Worm (Caenorhabditis elegans) whole organism, young adult: Measurements from ENCODE around the gene gcy-33.

Experiments used
- B0261.1 ChIP-seq: sonication (generic microtip); optimal IDR thresholded peaks from 2 replicates; lab custom pipeline; 2016; ENCODE audit warnings: mild to moderate bottlenecking, missing genetic modification characterization, moderate library complexity, missing compliant biosample characterization
- C17E4.6 ChIP-seq: fragments of 200-800 bp; sonication (Bioruptor generic); IDR thresholded peaks from 2 replicates; pipeline ENCODE4 v1.3.6; 2022; ENCODE audit warnings: missing genetic modification reagents, missing genetic modification characterization, missing compliant biosample characterization
- D2030.7 ChIP-seq: fragments of 200-800 bp; sonication (Bioruptor generic); IDR thresholded peaks from 2 replicates; pipeline ENCODE4 v1.3.6; 2022; ENCODE audit warnings: missing genetic modification reagents, missing genetic modification characterization, missing compliant biosample characterization
- F10E7.11 ChIP-seq: sonication (generic microtip); optimal IDR thresholded peaks from 2 replicates; lab custom pipeline; 2017; ENCODE audit warnings: mild to moderate bottlenecking, missing genetic modification characterization, moderate library complexity, missing compliant biosample characterization
- F49E8.2 ChIP-seq: sonication (generic microtip); optimal IDR thresholded peaks from 3 replicates; lab custom pipeline; 2017; ENCODE audit warnings: missing genetic modification characterization, mild to moderate bottlenecking, missing compliant biosample characterization, antibody characterized with exemption, moderate library complexity; ENCODE audit not compliant: insufficient read depth
- F52B5.7 ChIP-seq: sonication (generic microtip); optimal IDR thresholded peaks from 2 replicates; lab custom pipeline; 2016; ENCODE audit warnings: mild to moderate bottlenecking, missing genetic modification characterization, missing compliant biosample characterization
- F55B11.4 ChIP-seq: sonication (generic microtip); optimal IDR thresholded peaks from 2 replicates; lab custom pipeline; 2016; ENCODE audit warnings: missing compliant biosample characterization, missing genetic modification characterization, borderline replicate concordance; ENCODE audit not compliant: insufficient read depth
- T26A5.8 ChIP-seq: sonication (generic microtip); optimal IDR thresholded peaks from 2 replicates; lab custom pipeline; 2016; ENCODE audit warnings: missing genetic modification characterization, missing compliant biosample characterization
- Y53F4B.3 ChIP-seq: fragments of 200-800 bp; sonication (Bioruptor generic); IDR thresholded peaks from 2 replicates; pipeline ENCODE4 v1.3.6; 2022; ENCODE audit warnings: missing genetic modification reagents, missing genetic modification characterization, missing compliant biosample characterization
- Y95B8A.8 ChIP-seq: fragments of 200-800 bp; sonication (Bioruptor generic); IDR thresholded peaks from 2 replicates; pipeline ENCODE4 v1.3.6; 2022; ENCODE audit warnings: missing genetic modification reagents, missing genetic modification characterization, missing compliant biosample characterization
- ZK185.1 ChIP-seq: sonication (generic microtip); optimal IDR thresholded peaks from 2 replicates; lab custom pipeline; 2016; ENCODE audit warnings: mild to moderate bottlenecking, missing genetic modification characterization, missing compliant biosample characterization; ENCODE audit not compliant: poor library complexity, severe bottlenecking
- akir-1 ChIP-seq: fragments of 200-800 bp; sonication (Bioruptor generic); optimal IDR thresholded peaks from 2 replicates; lab custom pipeline; 2018; ENCODE audit warnings: mild to moderate bottlenecking, missing genetic modification characterization, moderate library complexity, missing compliant biosample characterization
- athp-1 ChIP-seq: sonication (generic microtip); optimal IDR thresholded peaks from 2 replicates; lab custom pipeline; 2017; ENCODE audit warnings: mild to moderate bottlenecking, missing genetic modification characterization, missing compliant biosample characterization
- attf-5 ChIP-seq: fragments of 200-800 bp; sonication (Bioruptor generic); optimal IDR thresholded peaks from 2 replicates; lab custom pipeline; 2018; ENCODE audit warnings: mild to moderate bottlenecking, missing genetic modification characterization, missing compliant biosample characterization
- cebp-1 ChIP-seq, 2 experiments: fragments of 200-800 bp in 1 of 2; sonication (Bioruptor generic) in 1 of 2; sonication (generic microtip) in 1 of 2; IDR thresholded peaks in 1 of 2; optimal IDR thresholded peaks in 1 of 2; 2 replicates each; pipeline versions ENCODE4 v1.3.6 to Lab custom; 2017 to 2022; ENCODE audit warnings: missing compliant biosample characterization in 2 of 2, missing genetic modification characterization in 2 of 2, mild to moderate bottlenecking in 1 of 2, missing genetic modification reagents in 1 of 2, moderate library complexity in 1 of 2
- ceh-40 ChIP-seq: fragments of 200-800 bp; sonication (Bioruptor generic); IDR thresholded peaks from 2 replicates; pipeline ENCODE4 v1.3.6; 2022; ENCODE audit warnings: missing genetic modification characterization, missing compliant biosample characterization
- ceh-58 ChIP-seq: fragments of 200-800 bp; sonication (Bioruptor generic); IDR thresholded peaks from 2 replicates; pipeline ENCODE4 v1.3.6; 2022; ENCODE audit warnings: missing genetic modification characterization, missing compliant biosample characterization
- dox-1 ChIP-seq: fragments of 200-800 bp; sonication (Bioruptor generic); IDR thresholded peaks from 2 replicates; pipeline ENCODE4 v1.3.6; 2022; ENCODE audit warnings: missing genetic modification reagents, missing genetic modification characterization, missing compliant biosample characterization
- efl-1 ChIP-seq: fragments of 150-350 bp; optimal IDR thresholded peaks from 2 replicates; lab custom pipeline; 2014; ENCODE audit warnings: missing biosample characterization, missing genetic modification reagents, missing genetic modification characterization
- egl-18 ChIP-seq: fragments of 200-800 bp; sonication (Bioruptor generic); IDR thresholded peaks from 2 replicates; pipeline ENCODE4 v1.3.6; 2022; ENCODE audit warnings: missing genetic modification reagents, missing genetic modification characterization, missing compliant biosample characterization
- ets-4 ChIP-seq: fragments of 200-800 bp; sonication (Bioruptor generic); optimal IDR thresholded peaks from 2 replicates; lab custom pipeline; 2018; ENCODE audit warnings: mild to moderate bottlenecking, missing genetic modification characterization, missing compliant biosample characterization
- hlh-12 ChIP-seq: sonication (generic microtip); optimal IDR thresholded peaks from 2 replicates; lab custom pipeline; 2016; ENCODE audit warnings: missing genetic modification characterization, missing compliant biosample characterization
- lin-26 ChIP-seq: fragments of 200-800 bp; sonication (Bioruptor generic); IDR thresholded peaks from 2 replicates; pipeline ENCODE4 v1.3.6; 2022; ENCODE audit warnings: missing genetic modification reagents, missing genetic modification characterization, missing compliant biosample characterization
- lin-35 ChIP-seq, 3 experiments: fragments of 150-350 bp in 2 of 3; sonication (generic microtip) in 1 of 3; optimal IDR thresholded peaks; 2 replicates each; lab custom pipeline; 2014 to 2018; ENCODE audit warnings: missing biosample characterization in 3 of 3, missing genetic modification characterization in 3 of 3, missing genetic modification reagents in 3 of 3
- lin-40 ChIP-seq: sonication (generic microtip); optimal IDR thresholded peaks from 2 replicates; lab custom pipeline; 2016; ENCODE audit warnings: missing genetic modification characterization, mild to moderate bottlenecking, missing compliant biosample characterization, missing genotype, missing genetic modification reagents
- lin-54 ChIP-seq: fragments of 200-800 bp; sonication (Bioruptor generic); optimal IDR thresholded peaks from 2 replicates; lab custom pipeline; 2018; ENCODE audit warnings: mild to moderate bottlenecking, missing genetic modification characterization, missing compliant biosample characterization
- lsy-27 ChIP-seq: sonication (generic microtip); optimal IDR thresholded peaks from 2 replicates; lab custom pipeline; 2017; ENCODE audit warnings: missing genetic modification characterization, mild to moderate bottlenecking, missing compliant biosample characterization, antibody characterized with exemption, missing genotype, borderline replicate concordance; ENCODE audit not compliant: insufficient read depth
- mcd-1 ChIP-seq: fragments of 200-800 bp; sonication (Bioruptor generic); IDR thresholded peaks from 2 replicates; pipeline ENCODE4 v1.3.6; 2022; ENCODE audit warnings: missing genetic modification reagents, missing genetic modification characterization, missing compliant biosample characterization
- nfya-1 ChIP-seq: sonication (generic microtip); optimal IDR thresholded peaks from 2 replicates; lab custom pipeline; 2017; ENCODE audit warnings: antibody characterized with exemption, missing compliant biosample characterization, missing genetic modification characterization, borderline replicate concordance; ENCODE audit not compliant: insufficient read depth
- nfya-2 ChIP-seq: fragments of 200-800 bp; sonication (Bioruptor generic); IDR thresholded peaks from 2 replicates; pipeline ENCODE4 v1.3.6; 2022; ENCODE audit warnings: missing genetic modification reagents, missing genetic modification characterization, missing compliant biosample characterization
- nhr-179 ChIP-seq: sonication (generic microtip); optimal IDR thresholded peaks from 2 replicates; lab custom pipeline; 2016; ENCODE audit warnings: mild to moderate bottlenecking, missing genetic modification characterization, missing compliant biosample characterization
- nhr-80 ChIP-seq: sonication (generic microtip); optimal IDR thresholded peaks from 2 replicates; lab custom pipeline; 2016; ENCODE audit warnings: missing genetic modification characterization, missing compliant biosample characterization
- rcor-1 ChIP-seq: fragments of 200-800 bp; sonication (Bioruptor generic); IDR thresholded peaks from 2 replicates; pipeline ENCODE4 v1.3.6; 2022; ENCODE audit warnings: missing genetic modification reagents, missing genetic modification characterization, missing compliant biosample characterization
- repo-1 ChIP-seq: sonication (generic microtip); optimal IDR thresholded peaks from 2 replicates; lab custom pipeline; 2017; ENCODE audit warnings: mild to moderate bottlenecking, missing genetic modification characterization, missing compliant biosample characterization
- sea-2 ChIP-seq: fragments of 200-800 bp; sonication (Bioruptor generic); IDR thresholded peaks from 2 replicates; pipeline ENCODE4 v1.3.6; 2022; ENCODE audit warnings: missing genetic modification characterization, missing compliant biosample characterization
- snpc-3.4 ChIP-seq: sonication (generic microtip); optimal IDR thresholded peaks from 2 replicates; lab custom pipeline; 2017; ENCODE audit warnings: missing genetic modification characterization, mild to moderate bottlenecking, missing compliant biosample characterization, antibody characterized with exemption, moderate library complexity, missing genotype, missing genetic modification reagents
- somi-1 ChIP-seq: fragments of 200-800 bp; sonication (Bioruptor generic); optimal IDR thresholded peaks from 2 replicates; lab custom pipeline; 2018; ENCODE audit warnings: mild to moderate bottlenecking, missing genetic modification characterization, missing compliant biosample characterization
- sptf-2 ChIP-seq: fragments of 200-800 bp; sonication (Bioruptor generic); optimal IDR thresholded peaks from 2 replicates; lab custom pipeline; 2018; ENCODE audit warnings: mild to moderate bottlenecking, missing genetic modification characterization, missing compliant biosample characterization
- tbp1 ChIP-seq: fragments of 200-800 bp; sonication (Bioruptor generic); optimal IDR thresholded peaks from 2 replicates; lab custom pipeline; 2018; ENCODE audit warnings: mild to moderate bottlenecking, missing genetic modification characterization, missing compliant biosample characterization
- tbx-9 ChIP-seq: sonication (generic microtip); optimal IDR thresholded peaks from 2 replicates; lab custom pipeline; 2016; ENCODE audit warnings: borderline replicate concordance, missing genetic modification characterization, inconsistent platforms, missing compliant biosample characterization
- ztf-3 ChIP-seq: fragments of 200-800 bp; sonication (Bioruptor generic); optimal IDR thresholded peaks from 2 replicates; lab custom pipeline; 2018; ENCODE audit warnings: mild to moderate bottlenecking, missing genetic modification characterization, missing compliant biosample characterization

The gcy-33 gene

DNA sequence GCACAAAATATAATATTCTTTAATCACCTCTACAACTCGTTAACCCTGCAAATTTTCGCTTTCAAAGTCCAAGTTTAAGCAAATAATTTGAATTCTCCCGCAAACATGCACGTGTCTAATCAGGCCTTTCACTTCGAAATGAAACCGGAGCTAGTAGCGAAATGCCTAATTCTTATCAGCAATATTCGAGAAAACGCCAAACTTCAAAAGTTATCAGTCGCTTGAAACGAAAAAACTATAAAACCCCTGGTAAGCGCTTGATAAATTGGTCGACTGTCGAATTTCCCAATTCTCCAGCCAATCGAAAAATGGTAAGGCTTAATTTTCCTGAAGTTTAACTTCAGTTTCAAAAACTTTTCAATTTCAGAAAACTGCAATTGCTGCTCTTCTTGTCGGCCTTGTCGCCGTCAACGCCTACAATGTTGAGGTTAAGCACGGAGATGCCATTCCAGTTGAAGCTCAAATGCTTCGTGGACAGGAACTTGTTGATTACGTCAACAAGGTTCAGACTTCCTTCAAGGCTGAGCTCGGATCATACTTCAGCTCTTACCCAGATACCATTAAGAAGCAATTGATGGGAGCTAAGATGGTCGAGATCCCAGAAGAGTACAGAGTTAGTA lies 1.4 kb upstream of the gcy-33 start, which contains the start of gene cpr-9 (continued):
- TF ChIP-seq somi-1 (GFP tag; lab: Kevin White, UChicago) = no peak
- peak; percentile 13 for TF ChIP-seq ZK185.1

DNA sequence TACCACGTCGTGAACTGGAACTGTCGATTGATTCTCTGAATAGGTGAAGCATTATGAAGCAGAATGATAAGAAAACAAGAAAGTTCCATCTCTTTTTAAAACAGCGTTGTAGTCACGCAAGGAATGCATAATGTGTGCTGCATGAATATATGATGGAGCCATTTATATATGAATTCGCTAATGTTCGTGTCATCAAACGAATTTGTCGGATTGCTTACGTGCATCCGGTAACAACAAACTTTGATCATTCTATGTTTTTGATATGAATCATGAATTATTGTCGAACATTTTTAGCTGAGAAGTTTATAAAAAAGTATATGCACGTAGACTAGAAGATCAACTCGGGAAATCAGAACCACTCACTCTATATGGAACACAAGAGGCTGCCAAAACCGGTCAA lies 4.2 kb downstream of the gcy-33 start:
- no peak for TF ChIP-seq nhr-179 (tag; lab: Kevin White, UChicago)
- TF ChIP-seq lin-40 (tag; lab: Kevin White, UChicago) = no peak
- TF ChIP-seq efl-1 (GFP tag; lab: Kevin White, UChicago) = no peak
- no peak for TF ChIP-seq hlh-12
- TF ChIP-seq B0261.1 (tag; lab: Kevin White, UChicago) = no peak
- TF ChIP-seq athp-1 (tag; lab: Kevin White, UChicago) = no peak
- TF ChIP-seq Y53F4B.3 (GFP tag; lab: Robert Waterston, UW) = no peak
- TF ChIP-seq F55B11.4 (tag; lab: Kevin White, UChicago) = no peak

DNA sequence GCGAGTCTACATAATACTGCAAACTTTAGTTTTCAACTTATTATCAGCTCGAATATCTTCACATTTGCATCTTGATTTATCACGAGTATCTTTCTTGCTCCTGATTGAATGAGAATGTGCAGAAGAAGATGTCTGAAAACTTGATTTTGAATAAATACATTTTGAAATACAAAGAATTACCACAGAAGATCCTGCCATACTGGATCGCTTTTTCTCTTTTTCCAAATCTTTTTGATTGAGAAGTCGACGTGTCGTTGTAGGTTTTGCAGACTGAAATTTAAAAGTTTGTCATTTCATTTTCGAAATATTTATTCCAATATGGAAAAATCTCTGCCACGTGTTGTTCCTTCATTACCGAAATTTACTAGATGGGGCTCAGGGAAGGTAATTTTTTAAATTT lies 5.7 kb downstream of the gcy-33 start, which contains the start of gene C52E4.12:
C52E4.12 (plus strand) TSS at position 301 of the 400 bp plus-strand sequence.
- TF ChIP-seq ceh-58 (GFP tag; lab: Robert Waterston, UW) = no peak
- no peak for TF ChIP-seq D2030.7 (GFP tag; lab: Robert Waterston, UW)
- TF ChIP-seq repo-1 (tag; lab: Kevin White, UChicago) = no peak
- TF ChIP-seq attf-5 (GFP tag; lab: Kevin White, UChicago) = no peak
- no peak for TF ChIP-seq lin-54
- TF ChIP-seq F49E8.2 = no peak
- TF ChIP-seq tbp1 = no peak
- TF ChIP-seq nhr-179 (tag; lab: Kevin White, UChicago) = no peak
- no peak for TF ChIP-seq mcd-1 (GFP tag; lab: Robert Waterston, UW)
- TF ChIP-seq Y95B8A.8 (GFP tag; lab: Robert Waterston, UW) = no peak
- no peak for TF ChIP-seq ceh-40 (GFP tag; lab: Robert Waterston, UW)
- TF ChIP-seq T26A5.8 (tag; lab: Kevin White, UChicago) = no peak
- TF ChIP-seq nfya-2 (GFP tag; lab: Robert Waterston, UW) = no peak

DNA sequence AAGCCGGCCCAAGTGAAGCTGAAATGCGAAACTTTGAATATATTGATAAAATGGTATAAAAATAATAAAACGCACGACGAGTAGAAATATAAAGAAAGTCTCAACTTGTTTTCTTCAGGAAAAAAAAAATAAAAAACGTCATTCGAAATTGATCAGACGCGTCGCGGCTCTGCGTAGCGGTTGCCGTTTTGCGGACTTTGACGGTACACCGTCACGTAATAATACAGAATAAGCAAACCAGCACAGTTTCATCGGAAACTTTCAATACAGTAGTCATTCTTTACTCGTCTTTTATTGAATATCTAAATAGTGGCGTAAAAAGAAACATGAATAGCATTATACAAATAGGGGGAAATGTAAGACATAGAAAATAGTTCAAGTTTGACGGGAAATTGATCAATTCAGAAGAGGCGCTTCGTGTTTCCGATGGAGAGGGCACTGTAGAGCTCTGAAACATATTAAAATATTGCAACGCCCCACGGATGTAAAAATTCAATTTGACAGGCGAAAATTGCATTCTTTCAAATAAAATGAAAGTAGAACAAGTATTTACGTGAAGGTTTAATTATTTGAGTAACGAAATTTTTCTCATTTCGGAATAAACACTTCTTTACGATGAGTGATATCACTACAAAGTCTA lies 7.8 kb downstream of the gcy-33 start, which contains the start of the genes cyl-1 and C52E4.7:
cyl-1 (minus strand) TSS at position 18 of the 640 bp plus-strand sequence.
C52E4.7 (plus strand) TSS at position 590 of the 640 bp plus-strand sequence.
- no peak for TF ChIP-seq rcor-1
- no peak for TF ChIP-seq ets-4 (GFP tag; lab: Kevin White, UChicago)
- peak; percentile 9 for TF ChIP-seq nhr-80 (tag; lab: Kevin White, UChicago)
- TF ChIP-seq D2030.7 (GFP tag; lab: Robert Waterston, UW) = no peak
- no peak for TF ChIP-seq sea-2 (GFP tag; lab: Robert Waterston, UW)
- no peak for TF ChIP-seq akir-1 (GFP tag; lab: Kevin White, UChicago)
- no peak for TF ChIP-seq F10E7.11
- no peak for TF ChIP-seq cebp-1 (GFP tag; IDR thresholded peaks at IDR 0.05; lab: Robert Waterston, UW)
- TF ChIP-seq cebp-1 (tag; optimal IDR thresholded peaks at IDR 0.05; lab: Kevin White, UChicago) = no peak
- no peak for TF ChIP-seq F52B5.7 (tag; lab: Kevin White, UChicago)
- TF ChIP-seq nfya-1 (tag; lab: Kevin White, UChicago) = no peak
- TF ChIP-seq C17E4.6 (GFP tag; lab: Robert Waterston, UW) = no peak
- TF ChIP-seq dox-1 (GFP tag; lab: Robert Waterston, UW) = peak; percentile 46; the same call in 1 of the 2 replicates
- TF ChIP-seq egl-18 (GFP tag; lab: Robert Waterston, UW) = no peak
- TF ChIP-seq lsy-27 (tag; lab: Kevin White, UChicago) = no peak
- TF ChIP-seq lin-40 (tag; lab: Kevin White, UChicago) = no peak
- TF ChIP-seq tbx-9 (tag; lab: Kevin White, UChicago) = no peak
- no peak for TF ChIP-seq somi-1 (GFP tag; lab: Kevin White, UChicago)
- no peak for TF ChIP-seq ztf-3
- TF ChIP-seq lin-35 (GFP tag; optimal IDR thresholded peaks at IDR 0.05; lab: Kevin White, UChicago) = peak in 1 of 3 experiments; percentile 12
- TF ChIP-seq lin-26 (GFP tag; lab: Robert Waterston, UW) = no peak
- peak; percentile 46 for TF ChIP-seq lin-54
- no peak for TF ChIP-seq sptf-2
- TF ChIP-seq F49E8.2 = peak; percentile 5
- TF ChIP-seq snpc-3.4 (tag; lab: Kevin White, UChicago) = no peak
